Fruit fly (Drosophila melanogaster) whole organism, adult: ENCODE measurements around the gene CG32591.

Experiments used
- CG12768 ChIP-seq: fragments of 200-800 bp; sonication (Bioruptor generic); optimal IDR thresholded peaks from 2 replicates; lab custom pipeline; 2017; ENCODE audit warnings: missing biosample characterization, missing genetic modification characterization, mild to moderate bottlenecking, moderate library complexity, missing genetic modification reagents
- CG33017 ChIP-seq: fragments of 200-800 bp; sonication (Bioruptor generic); optimal IDR thresholded peaks from 2 replicates; lab custom pipeline; 2018; ENCODE audit warnings: missing biosample characterization, mild to moderate bottlenecking, missing genetic modification characterization, moderate library complexity
- CG7045 ChIP-seq: fragments of 200-800 bp; sonication (Bioruptor generic); optimal IDR thresholded peaks from 2 replicates; lab custom pipeline; 2017; ENCODE audit warnings: missing biosample characterization, mild to moderate bottlenecking, missing genetic modification characterization
- Hr96 ChIP-seq: fragments of 200-800 bp; sonication (Bioruptor generic); optimal IDR thresholded peaks from 2 replicates; lab custom pipeline; 2016; ENCODE audit warnings: missing biosample characterization, missing genetic modification characterization
- Mnt ChIP-seq: fragments of 200-800 bp; sonication (Bioruptor generic); optimal IDR thresholded peaks from 2 replicates; lab custom pipeline; 2016; ENCODE audit warnings: missing biosample characterization, mild to moderate bottlenecking, missing genetic modification characterization
- bab1 ChIP-seq: fragments of 200-800 bp; sonication (Bioruptor generic); optimal IDR thresholded peaks from 3 replicates; lab custom pipeline; 2019; ENCODE audit warnings: missing biosample characterization, mild to moderate bottlenecking, missing genetic modification characterization, moderate library complexity
- cic ChIP-seq: fragments of 200-800 bp; sonication (Bioruptor generic); optimal IDR thresholded peaks from 2 replicates; lab custom pipeline; 2017; ENCODE audit warnings: missing biosample characterization, mild to moderate bottlenecking, missing genetic modification characterization, moderate library complexity
- cnc ChIP-seq, 2 experiments: fragments of >200 bp; optimal IDR thresholded peaks; 2 replicates each; lab custom pipeline; 2017
- ovo ChIP-seq: fragments of 200-800 bp; sonication (Bioruptor generic); optimal IDR thresholded peaks from 2 replicates; lab custom pipeline; 2016; ENCODE audit warnings: missing biosample characterization, missing genetic modification characterization
- toe ChIP-seq: fragments of 200-800 bp; sonication (Bioruptor generic); optimal IDR thresholded peaks from 2 replicates; lab custom pipeline; 2016; ENCODE audit warnings: missing biosample characterization, missing genetic modification characterization

DNA sequence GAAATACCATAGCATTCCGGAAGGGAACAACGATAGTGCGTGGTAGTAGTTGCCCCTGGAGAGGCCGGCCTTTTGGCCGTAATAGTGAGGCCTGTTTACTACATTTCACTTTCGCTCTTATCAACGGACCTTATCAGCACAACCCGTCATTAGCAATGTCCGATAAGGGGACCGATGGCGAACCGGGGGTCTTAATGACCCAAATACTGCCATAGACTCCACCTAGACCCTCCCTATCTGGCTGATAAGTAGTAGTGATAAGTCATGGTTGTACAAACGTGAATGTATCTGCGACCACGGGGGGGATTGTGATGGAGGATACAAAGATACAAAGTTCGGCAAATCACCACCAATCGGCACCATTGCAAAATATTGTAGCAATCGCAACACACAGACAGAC lies 20.5 kb upstream of the CG32591 start:
- TF ChIP-seq cic (GFP tag; lab: Kevin White, UChicago) (no peak), cnc (optimal IDR thresholded peaks at IDR 0.05; lab: Kevin White, UChicago) (no peak), bab1 (GFP tag; lab: Kevin White, UChicago) (no peak), Hr96 (GFP tag; lab: Kevin White, UChicago) (peak; percentile 11), CG7045 (GFP tag; lab: Kevin White, UChicago) (no peak), CG12768 (no peak), toe (no peak), ovo (GFP tag; lab: Kevin White, UChicago) (no peak), CG33017 (no peak), Mnt (GFP tag; lab: Kevin White, UChicago) (peak; percentile 12)
